Worm (Caenorhabditis elegans): ENCODE measurements around the gene F35E8.13.

ce11 chrV:15940254-15940653 lies 17.2 kb downstream of the F35E8.13 start, which contains the start of gene srw-55:
- TF ChIP-seq sea-1 (GFP tag; conservative IDR thresholded peaks at IDR 0.05) (no peak), ceh-36 (tag; optimal IDR thresholded peaks at IDR 0.05) (no peak), flt-1 (GFP tag; IDR thresholded peaks at IDR 0.05) (no peak), ama-1 (optimal IDR thresholded peaks at IDR 0.05) (no peak), hmg-4 (GFP tag; optimal IDR thresholded peaks at IDR 0.05) (no peak)

All from whole organism, early embryonic.